Worm (Caenorhabditis elegans): ENCODE data around the gene T26G10.1.

DNA sequence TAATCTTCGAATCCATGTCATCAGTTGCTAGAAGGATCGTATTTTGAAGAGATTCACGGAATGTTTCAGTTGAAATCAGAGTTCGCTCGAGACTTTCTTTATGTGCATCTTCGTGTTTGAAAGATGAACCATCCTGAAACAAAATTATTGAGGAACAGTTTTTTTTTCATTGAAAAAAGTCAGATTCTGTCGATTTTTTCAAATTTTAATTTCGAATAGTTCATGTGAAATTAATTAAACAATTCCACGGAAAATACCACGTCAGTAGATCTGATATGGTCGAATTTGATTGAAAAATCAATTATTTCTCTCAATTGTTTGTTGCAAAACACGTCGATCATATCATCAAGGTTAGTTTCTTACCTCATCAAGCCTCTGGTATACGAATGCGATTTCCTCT, 33.0 kb upstream of the T26G10.1 start, which contains the start of gene F54C8.1:
- TF ChIP-seq flt-1 (GFP tag; IDR thresholded peaks at IDR 0.05) (no peak), B0310.2 (tag; optimal IDR thresholded peaks at IDR 0.05) (no peak), ama-1 (optimal IDR thresholded peaks at IDR 0.05) (no peak), ets-7 (tag; optimal IDR thresholded peaks at IDR 0.05) (no peak), sea-1 (GFP tag; conservative IDR thresholded peaks at IDR 0.05) (no peak), pes-1 (GFP tag; IDR thresholded peaks at IDR 0.05) (no peak), hmg-4 (GFP tag; optimal IDR thresholded peaks at IDR 0.05) (no peak), hmbx-1 (tag; optimal IDR thresholded peaks at IDR 0.05) (no peak)

Data from whole organism, early embryonic.